Worm (Caenorhabditis elegans) whole organism, L1 larva: ENCODE data around the gene twk-6.

Experiments
- C04F5.9 ChIP-seq: sonication (generic microtip); optimal IDR thresholded peaks from 2 replicates; lab custom pipeline; 2016; ENCODE audit warnings: missing genetic modification characterization, missing compliant biosample characterization
- C16A3.4 ChIP-seq: fragments of 150-350 bp; optimal IDR thresholded peaks from 2 replicates; lab custom pipeline; 2014; ENCODE audit warnings: missing biosample characterization, missing genetic modification characterization
- aha-1 ChIP-seq: fragments of 150-350 bp; optimal IDR thresholded peaks from 2 replicates; lab custom pipeline; 2014; ENCODE audit warnings: missing biosample characterization, missing genetic modification characterization
- ama-1 ChIP-seq: fragments of 150-350 bp; optimal IDR thresholded peaks from 2 replicates; lab custom pipeline; 2014
- blmp-1 ChIP-seq: fragments of 150-350 bp; optimal IDR thresholded peaks from 2 replicates; lab custom pipeline; 2014; ENCODE audit warnings: missing biosample characterization, missing genetic modification characterization
- ces-1 ChIP-seq: fragments of 150-350 bp; optimal IDR thresholded peaks from 2 replicates; lab custom pipeline; 2014; ENCODE audit warnings: missing biosample characterization, missing genetic modification reagents, missing genetic modification characterization
- dpl-1 ChIP-seq, 3 experiments: fragments of 150-350 bp in 2 of 3; sonication (generic microtip) in 1 of 3; optimal IDR thresholded peaks; 2 replicates each; lab custom pipeline; 2014 to 2017; ENCODE audit warnings: missing biosample characterization in 3 of 3, missing genetic modification characterization in 3 of 3, missing genetic modification reagents in 3 of 3
- efl-1 ChIP-seq, 4 experiments: fragments of 150-350 bp; optimal IDR thresholded peaks in 3 of 4; peaks in 1 of 4; 1 replicate in 1 of 4; 2 replicates in 3 of 4; lab custom pipeline; 2014; ENCODE audit warnings: missing biosample characterization in 2 of 4, missing genetic modification characterization in 2 of 4, missing genetic modification reagents in 2 of 4
- efl-3 ChIP-seq: fragments of 200-800 bp; sonication (Bioruptor generic); optimal IDR thresholded peaks from 2 replicates; lab custom pipeline; 2018; ENCODE audit warnings: mild to moderate bottlenecking, missing genetic modification characterization, missing compliant biosample characterization
- egl-27 ChIP-seq, 2 experiments: fragments of 150-350 bp in 1 of 2; sonication (generic microtip); optimal IDR thresholded peaks; 3 replicates each; lab custom pipeline; 2017 to 2018; ENCODE audit warnings: missing biosample characterization in 2 of 2, missing genetic modification characterization in 2 of 2, missing genetic modification reagents in 2 of 2
- elt-2 ChIP-seq: sonication (generic microtip); optimal IDR thresholded peaks from 2 replicates; lab custom pipeline; 2016; ENCODE audit warnings: missing genetic modification characterization, mild to moderate bottlenecking, inconsistent platforms, missing compliant biosample characterization, missing genetic modification reagents
- elt-3 ChIP-seq, 6 experiments: fragments of 150-350 bp in 1 of 6; sonication (generic microtip); optimal IDR thresholded peaks; 2 replicates each; lab custom pipeline; 2017 to 2018; ENCODE audit warnings: missing biosample characterization in 6 of 6, missing genetic modification characterization in 6 of 6, inconsistent platforms in 1 of 6
- ets-5 ChIP-seq: fragments of 200-800 bp; sonication (Bioruptor generic); IDR thresholded peaks from 2 replicates; pipeline ENCODE4 v1.3.6; 2022; ENCODE audit warnings: missing genetic modification characterization, missing compliant biosample characterization
- fkh-4 ChIP-seq: sonication (generic microtip); optimal IDR thresholded peaks from 2 replicates; lab custom pipeline; 2016; ENCODE audit warnings: missing compliant biosample characterization, missing genetic modification characterization, borderline replicate concordance
- fos-1 ChIP-seq: fragments of 150-350 bp; optimal IDR thresholded peaks from 2 replicates; lab custom pipeline; 2014; ENCODE audit warnings: missing biosample characterization, missing genetic modification characterization
- hlh-17 ChIP-seq: fragments of 200-800 bp; sonication (Bioruptor generic); optimal IDR thresholded peaks from 2 replicates; lab custom pipeline; 2018; ENCODE audit warnings: missing genetic modification characterization, mild to moderate bottlenecking, missing compliant biosample characterization, moderate library complexity, borderline replicate concordance
- isw-1 ChIP-seq: fragments of 200-800 bp; sonication (Bioruptor generic); IDR thresholded peaks from 2 replicates; pipeline ENCODE4 v1.3.6; 2022; ENCODE audit warnings: missing genetic modification characterization, missing compliant biosample characterization
- jun-1 ChIP-seq: fragments of 150-350 bp; optimal IDR thresholded peaks from 2 replicates; lab custom pipeline; 2014; ENCODE audit warnings: missing biosample characterization, missing genetic modification reagents, missing genetic modification characterization
- lin-13 ChIP-seq: fragments of 150-350 bp; optimal IDR thresholded peaks from 2 replicates; lab custom pipeline; 2014; ENCODE audit warnings: missing biosample characterization, missing genetic modification reagents, missing genetic modification characterization
- lin-14 ChIP-seq: fragments of 200-800 bp; sonication (Bioruptor generic); optimal IDR thresholded peaks from 2 replicates; lab custom pipeline; 2018; ENCODE audit warnings: mild to moderate bottlenecking, missing genetic modification characterization, moderate library complexity, missing compliant biosample characterization
- lin-15B ChIP-seq: fragments of 150-350 bp; sonication (generic microtip); optimal IDR thresholded peaks from 3 replicates; lab custom pipeline; 2014; ENCODE audit warnings: missing biosample characterization, missing genetic modification characterization
- lin-35 ChIP-seq, 2 experiments: fragments of 150-350 bp; optimal IDR thresholded peaks; 2 replicates each; lab custom pipeline; 2014; ENCODE audit warnings: missing biosample characterization in 2 of 2, missing genetic modification characterization in 2 of 2, missing genetic modification reagents in 2 of 2
- lsy-2 ChIP-seq, 2 experiments: fragments of 150-350 bp; optimal IDR thresholded peaks; 2 replicates each; lab custom pipeline; 2014; ENCODE audit warnings: missing biosample characterization in 2 of 2, missing genetic modification characterization in 2 of 2
- mab-9 ChIP-seq: fragments of 200-800 bp; sonication (Bioruptor generic); IDR thresholded peaks from 2 replicates; pipeline ENCODE4 v1.3.6; 2022; ENCODE audit warnings: missing genetic modification reagents, missing genetic modification characterization, missing compliant biosample characterization
- mdl-1 ChIP-seq, 2 experiments: fragments of 150-350 bp; optimal IDR thresholded peaks; 2 replicates each; lab custom pipeline; 2014 to 2017; ENCODE audit warnings: missing biosample characterization in 2 of 2, missing genetic modification characterization in 2 of 2, inconsistent platforms in 1 of 2
- mef-2 ChIP-seq: fragments of 150-350 bp; optimal IDR thresholded peaks from 2 replicates; lab custom pipeline; 2014; ENCODE audit warnings: missing biosample characterization, missing genetic modification characterization
- nhr-11 ChIP-seq: fragments of 150-350 bp; optimal IDR thresholded peaks from 2 replicates; lab custom pipeline; 2014; ENCODE audit warnings: missing biosample characterization, missing genetic modification characterization
- nhr-19 ChIP-seq: fragments of 200-800 bp; sonication (Bioruptor generic); conservative IDR thresholded peaks from 2 replicates; pipeline ENCODE4 v1.3.6; 2022; ENCODE audit warnings: missing genetic modification characterization, missing compliant biosample characterization
- nhr-237 ChIP-seq: fragments of 150-350 bp; optimal IDR thresholded peaks from 2 replicates; lab custom pipeline; 2014; ENCODE audit warnings: missing biosample characterization, missing genetic modification characterization
- nhr-47 ChIP-seq: sonication (generic microtip); optimal IDR thresholded peaks from 2 replicates; lab custom pipeline; 2016; ENCODE audit warnings: mild to moderate bottlenecking, missing genetic modification characterization, moderate library complexity, missing compliant biosample characterization
- nhr-71 ChIP-seq: sonication (generic microtip); optimal IDR thresholded peaks from 2 replicates; lab custom pipeline; 2016; ENCODE audit warnings: mild to moderate bottlenecking, missing genetic modification characterization, moderate library complexity, missing compliant biosample characterization
- nhr-84 ChIP-seq: sonication (generic microtip); optimal IDR thresholded peaks from 2 replicates; lab custom pipeline; 2017; ENCODE audit warnings: missing biosample characterization, missing genetic modification characterization
- pag-3 ChIP-seq: sonication (generic microtip); optimal IDR thresholded peaks from 2 replicates; lab custom pipeline; 2017; ENCODE audit warnings: missing genetic modification characterization, mild to moderate bottlenecking, missing compliant biosample characterization, antibody characterized with exemption, borderline replicate concordance; ENCODE audit not compliant: insufficient read depth
- pax-3 ChIP-seq: fragments of 200-800 bp; sonication (Bioruptor generic); optimal IDR thresholded peaks from 2 replicates; lab custom pipeline; 2018; ENCODE audit warnings: mild to moderate bottlenecking, missing genetic modification characterization, moderate library complexity, missing compliant biosample characterization
- rnt-1 ChIP-seq: sonication (generic microtip); optimal IDR thresholded peaks from 2 replicates; lab custom pipeline; 2016; ENCODE audit warnings: mild to moderate bottlenecking, missing genetic modification characterization, moderate library complexity, missing compliant biosample characterization
- snpc-4 ChIP-seq: fragments of 150-350 bp; optimal IDR thresholded peaks from 2 replicates; lab custom pipeline; 2014; ENCODE audit warnings: missing biosample characterization, missing genetic modification characterization
- snu-23 ChIP-seq: sonication (generic microtip); optimal IDR thresholded peaks from 2 replicates; lab custom pipeline; 2016; ENCODE audit warnings: missing genetic modification characterization, missing compliant biosample characterization
- sox-4 ChIP-seq: sonication (generic microtip); optimal IDR thresholded peaks from 2 replicates; lab custom pipeline; 2016; ENCODE audit warnings: missing genetic modification characterization, missing compliant biosample characterization
- tbx-2 ChIP-seq: sonication (generic microtip); optimal IDR thresholded peaks from 2 replicates; lab custom pipeline; 2016; ENCODE audit warnings: missing genetic modification characterization, missing compliant biosample characterization
- unc-130 ChIP-seq: fragments of 150-350 bp; optimal IDR thresholded peaks from 2 replicates; lab custom pipeline; 2017; ENCODE audit warnings: missing biosample characterization, missing genetic modification characterization, inconsistent platforms
- unc-30 ChIP-seq: sonication (generic microtip); optimal IDR thresholded peaks from 2 replicates; lab custom pipeline; 2017; ENCODE audit warnings: missing biosample characterization, missing genetic modification characterization
- vab-15 ChIP-seq: sonication (generic microtip); optimal IDR thresholded peaks from 2 replicates; lab custom pipeline; 2017; ENCODE audit warnings: missing genotype, mild to moderate bottlenecking, missing genetic modification characterization, missing compliant biosample characterization
- zag-1 ChIP-seq: fragments of 150-350 bp; optimal IDR thresholded peaks from 2 replicates; lab custom pipeline; 2014; ENCODE audit warnings: missing biosample characterization, missing genetic modification characterization

Gene twk-6

ce11 chrIII:4734056-4734455, 8.7 kb upstream of the twk-6 start, which contains the start of gene F17C8.9:
TSS of gene F17C8.9 (plus strand) at chrIII:4734356.
- TF ChIP-seq nhr-71 (tag; lab: Kevin White, UChicago): no peak
- no peak for TF ChIP-seq isw-1
- no peak for TF ChIP-seq lin-13 (GFP tag; lab: Kevin White, UChicago)
- TF ChIP-seq ces-1 (GFP tag; lab: Kevin White, UChicago): no peak

DNA sequence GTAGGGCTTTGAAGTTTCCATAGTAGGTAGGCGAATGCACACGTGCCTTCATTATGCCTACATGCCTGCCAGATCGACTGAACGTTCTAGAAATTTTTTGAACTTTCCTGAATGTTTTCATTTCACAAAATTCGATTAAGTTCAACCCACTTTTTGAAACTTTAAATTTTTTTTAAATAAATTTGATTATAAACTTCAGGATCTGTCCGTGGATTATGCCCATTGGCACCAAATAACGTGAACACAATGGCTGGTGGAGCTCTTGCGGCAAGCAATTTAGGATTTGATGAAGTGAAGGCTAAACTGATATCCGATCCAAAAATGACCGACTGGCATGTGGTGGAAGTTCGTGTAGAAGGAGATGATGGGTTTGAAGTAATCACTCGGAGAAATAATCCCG, 7.3 kb upstream of the twk-6 start, which contains the start of gene F17C8.7:
TSS of gene F17C8.7 (plus strand) at position 301 of the 400 bp plus-strand sequence.
- TF ChIP-seq ces-1 (GFP tag; lab: Kevin White, UChicago) (no peak), elt-2 (tag; lab: Kevin White, UChicago) (no peak), mab-9 (GFP tag; lab: Robert Waterston, UW) (no peak), snpc-4 (tag; lab: Kevin White, UChicago) (no peak), mef-2 (tag; lab: Kevin White, UChicago) (no peak), nhr-19 (GFP tag; lab: Robert Waterston, UW) (no peak), nhr-237 (tag; lab: Kevin White, UChicago) (no peak), blmp-1 (tag; lab: Kevin White, UChicago) (no peak), aha-1 (no peak), dpl-1 (GFP tag; optimal IDR thresholded peaks at IDR 0.05; lab: Kevin White, UChicago) (no peak), lin-15B (no peak), vab-15 (tag; lab: Kevin White, UChicago) (no peak), unc-130 (no peak), ets-5 (GFP tag; lab: Robert Waterston, UW) (no peak), lin-13 (GFP tag; lab: Kevin White, UChicago) (no peak), pax-3 (no peak), C16A3.4 (no peak)
- TF ChIP-seq, all 84 proteins: peak for 0

- TF ChIP-seq efl-3 (GFP tag; lab: Kevin White, UChicago) (no peak), blmp-1 (tag; lab: Kevin White, UChicago) (no peak), zag-1 (tag; lab: Kevin White, UChicago) (no peak), unc-130 (no peak), unc-30 (tag; lab: Kevin White, UChicago) (no peak), efl-1 (optimal IDR thresholded peaks at IDR 0.05; lab: Kevin White, UChicago) (no peak), efl-1 (GFP tag; optimal IDR thresholded peaks at IDR 0.05 in 1 of 2; lab: Kevin White, UChicago) (no peak), pag-3 (tag; lab: Kevin White, UChicago) (no peak), egl-27 (tag; optimal IDR thresholded peaks at IDR 0.05; lab: Kevin White, UChicago) (no peak), fkh-4 (tag; lab: Kevin White, UChicago) (no peak), C04F5.9 (tag; lab: Kevin White, UChicago) (no peak), nhr-84 (tag; lab: Kevin White, UChicago) (no peak), lin-35 (GFP tag; optimal IDR thresholded peaks at IDR 0.05; lab: Kevin White, UChicago) (no peak), isw-1 (no peak)
Measured at ce11 chrIII:4739975-4740374, 2.7 kb upstream of the twk-6 start, which contains the start of gene ras-2. TSS of gene ras-2 (minus strand) at chrIII:4740075.

DNA sequence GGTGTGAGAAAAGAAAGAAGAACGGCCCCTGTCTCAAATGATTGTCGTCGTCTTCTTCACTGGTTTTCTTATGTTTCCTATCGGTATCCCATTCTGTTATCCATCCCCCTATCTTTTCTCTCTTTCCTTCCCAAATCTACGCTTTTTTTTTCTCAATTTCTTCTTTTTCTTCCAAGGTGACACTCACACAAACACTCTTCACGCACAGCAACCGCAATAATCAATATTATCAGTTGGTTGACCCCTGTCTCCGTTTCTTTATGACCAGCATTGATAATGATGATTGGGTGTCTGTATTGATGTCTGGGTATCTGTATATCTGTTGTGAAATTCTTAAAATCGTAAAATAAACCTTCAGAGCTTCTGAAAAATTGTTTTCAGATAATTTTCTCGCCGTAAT, 1.9 kb upstream of the twk-6 start:
- TF ChIP-seq lin-14 (peak; percentile 69), C16A3.4 (peak; percentile 1), ets-5 (GFP tag; lab: Robert Waterston, UW) (no peak), hlh-17 (GFP tag; lab: Kevin White, UChicago) (no peak), aha-1 (no peak), tbx-2 (tag; lab: Kevin White, UChicago) (no peak), nhr-47 (tag; lab: Kevin White, UChicago) (no peak), lsy-2 (tag; optimal IDR thresholded peaks at IDR 0.05; lab: Kevin White, UChicago) (peak in 1 of 2 experiments; percentile 31), elt-3 (tag; optimal IDR thresholded peaks at IDR 0.05; lab: Kevin White, UChicago) (peak in 3 of 6 experiments; percentile 12 to 82 (median 23)), lin-35 (GFP tag; optimal IDR thresholded peaks at IDR 0.05; lab: Kevin White, UChicago) (peak in 1 of 2 experiments; percentile 28), rnt-1 (peak; percentile 23), snu-23 (GFP tag; lab: Kevin White, UChicago) (peak; percentile 42), ama-1 (lab: Kevin White, UChicago) (no peak), jun-1 (tag; lab: Kevin White, UChicago) (no peak), dpl-1 (GFP tag; optimal IDR thresholded peaks at IDR 0.05; lab: Kevin White, UChicago) (peak in 1 of 3 experiments; percentile 7), sox-4 (tag; lab: Kevin White, UChicago) (no peak), efl-1 (optimal IDR thresholded peaks at IDR 0.05; lab: Kevin White, UChicago) (no peak), efl-1 (GFP tag; optimal IDR thresholded peaks at IDR 0.05 in 1 of 2; lab: Kevin White, UChicago) (peak in 1 of 2 experiments; percentile 87), blmp-1 (tag; lab: Kevin White, UChicago) (peak; percentile 67), nhr-71 (tag; lab: Kevin White, UChicago) (peak; percentile 3), fos-1 (tag; lab: Kevin White, UChicago) (no peak), nhr-11 (no peak), mdl-1 (tag; optimal IDR thresholded peaks at IDR 0.05; lab: Kevin White, UChicago) (peak in 1 of 2 experiments; percentile 4)
